Fruit fly (Drosophila melanogaster) whole organism, embryonic: Measurements from ENCODE around the gene Cks85A.

ENCODE experiments used
- CG10267 ChIP-seq: fragments of 200-800 bp; sonication (Bioruptor generic); optimal IDR thresholded peaks from 2 replicates; lab custom pipeline; 2018; ENCODE audit warnings: missing biosample characterization, mild to moderate bottlenecking, missing genetic modification characterization, moderate library complexity
- CG10366 ChIP-seq: fragments of 200-800 bp; sonication (Bioruptor generic); IDR thresholded peaks from 2 replicates; pipeline ENCODE4 v1.3.6; 2022; ENCODE audit warnings: missing biosample characterization, missing genetic modification characterization
- CG11093 ChIP-seq: fragments of 200-800 bp; sonication (Bioruptor generic); IDR thresholded peaks from 3 replicates; pipeline ENCODE4 v1.3.6; 2022; ENCODE audit warnings: missing biosample characterization, missing genetic modification characterization
- CG12155 ChIP-seq: fragments of 200-800 bp; sonication (Bioruptor generic); optimal IDR thresholded peaks from 3 replicates; lab custom pipeline; 2016; ENCODE audit warnings: missing biosample characterization, missing genetic modification characterization
- CG13296 ChIP-seq: fragments of 200-800 bp; sonication (Bioruptor generic); optimal IDR thresholded peaks from 3 replicates; lab custom pipeline; 2018; ENCODE audit warnings: missing biosample characterization, mild to moderate bottlenecking, missing genetic modification characterization
- CG15073 ChIP-seq: fragments of 200-800 bp; sonication (Bioruptor generic); optimal IDR thresholded peaks from 2 replicates; lab custom pipeline; 2016; ENCODE audit warnings: missing biosample characterization, missing genetic modification characterization
- CG15601 ChIP-seq: fragments of 200-800 bp; sonication (Bioruptor generic); optimal IDR thresholded peaks from 3 replicates; lab custom pipeline; 2019; ENCODE audit warnings: missing biosample characterization, mild to moderate bottlenecking, missing genetic modification characterization, moderate library complexity
- CG15696 ChIP-seq: fragments of 200-800 bp; sonication (Bioruptor generic); optimal IDR thresholded peaks from 2 replicates; lab custom pipeline; 2019; ENCODE audit warnings: missing biosample characterization, mild to moderate bottlenecking, missing genetic modification characterization, moderate library complexity
- CG2129 ChIP-seq: fragments of 200-800 bp; sonication (Bioruptor generic); IDR thresholded peaks from 2 replicates; pipeline ENCODE4 v1.3.6; 2022; ENCODE audit warnings: missing biosample characterization, missing genetic modification characterization; ENCODE audit not compliant: partially characterized antibody
- CG6813 ChIP-seq: fragments of 200-800 bp; sonication (Bioruptor generic); optimal IDR thresholded peaks from 2 replicates; lab custom pipeline; 2017; ENCODE audit warnings: missing biosample characterization, missing genetic modification characterization, mild to moderate bottlenecking, moderate library complexity, missing genetic modification reagents
- CG7928 ChIP-seq: fragments of 200-800 bp; sonication (Bioruptor generic); optimal IDR thresholded peaks from 2 replicates; lab custom pipeline; 2017; ENCODE audit warnings: missing biosample characterization, mild to moderate bottlenecking, missing genetic modification characterization
- CG8290 ChIP-seq, 3 experiments: fragments of 200-800 bp; sonication (Bioruptor generic); optimal IDR thresholded peaks; 2 replicates each; lab custom pipeline; 2016 to 2019; ENCODE audit warnings: missing biosample characterization in 3 of 3, missing genetic modification characterization in 3 of 3, mild to moderate bottlenecking in 2 of 3, moderate library complexity in 1 of 3
- CG9876 ChIP-seq: fragments of 200-800 bp; sonication (Bioruptor generic); optimal IDR thresholded peaks from 2 replicates; lab custom pipeline; 2016; ENCODE audit warnings: missing biosample characterization, missing genetic modification characterization
- CG9932 ChIP-seq: fragments of 200-800 bp; sonication (Bioruptor generic); IDR thresholded peaks from 2 replicates; pipeline ENCODE4 v1.3.6; 2022; ENCODE audit warnings: missing biosample characterization, missing genetic modification characterization
- Chrac-16 ChIP-seq: fragments of 200-800 bp; sonication (Bioruptor generic); optimal IDR thresholded peaks from 3 replicates; lab custom pipeline; 2016; ENCODE audit warnings: missing biosample characterization, missing genetic modification characterization
- D19A ChIP-seq: fragments of 200-800 bp; optimal IDR thresholded peaks from 3 replicates; lab custom pipeline; 2019; ENCODE audit warnings: missing biosample characterization, mild to moderate bottlenecking, missing genetic modification characterization, moderate library complexity
- Dip3 ChIP-seq: fragments of 200-800 bp; sonication (Bioruptor generic); optimal IDR thresholded peaks from 3 replicates; lab custom pipeline; 2016; ENCODE audit warnings: missing biosample characterization, missing genetic modification characterization
- H2.0 ChIP-seq: fragments of 200-800 bp; sonication (Bioruptor generic); IDR thresholded peaks from 2 replicates; pipeline ENCODE4 v1.3.6; 2022; ENCODE audit warnings: missing biosample characterization, missing genetic modification characterization
- Hey ChIP-seq: fragments of 200-800 bp; sonication (Bioruptor generic); optimal IDR thresholded peaks from 3 replicates; lab custom pipeline; 2018; ENCODE audit warnings: missing biosample characterization, mild to moderate bottlenecking, missing genetic modification characterization
- Hr78 ChIP-seq, 2 experiments: fragments of 200-800 bp in 1 of 2; fragments of >200 bp in 1 of 2; sonication (Bioruptor generic) in 1 of 2; optimal IDR thresholded peaks; 2 replicates each; lab custom pipeline; 2017 to 2019; ENCODE audit warnings: missing biosample characterization in 2 of 2, missing genetic modification characterization in 2 of 2, mild to moderate bottlenecking in 1 of 2, moderate library complexity in 1 of 2
- Hsf ChIP-seq: fragments of 200-800 bp; sonication (Bioruptor generic); optimal IDR thresholded peaks from 3 replicates; lab custom pipeline; 2016; ENCODE audit warnings: missing biosample characterization, missing genetic modification characterization
- NC2β ChIP-seq: fragments of 200-800 bp; sonication (Bioruptor generic); optimal IDR thresholded peaks from 2 replicates; lab custom pipeline; 2016; ENCODE audit warnings: missing biosample characterization, missing genetic modification characterization
- Side ChIP-seq: fragments of 200-800 bp; sonication (Bioruptor generic); optimal IDR thresholded peaks from 2 replicates; lab custom pipeline; 2016; ENCODE audit warnings: missing biosample characterization, missing genetic modification characterization
- Sin3A ChIP-seq: fragments of >200 bp; optimal IDR thresholded peaks from 2 replicates; lab custom pipeline; 2018
- Sox100B ChIP-seq: fragments of 200-800 bp; sonication (Bioruptor generic); optimal IDR thresholded peaks from 3 replicates; lab custom pipeline; 2018; ENCODE audit warnings: missing biosample characterization, mild to moderate bottlenecking, missing genetic modification characterization
- ara ChIP-seq: fragments of 200-800 bp; sonication (Bioruptor generic); IDR thresholded peaks from 2 replicates; pipeline ENCODE4 v1.3.6; 2022; ENCODE audit warnings: missing biosample characterization, missing genetic modification characterization
- ato ChIP-seq: fragments of 200-800 bp; sonication (Bioruptor generic); IDR thresholded peaks from 2 replicates; pipeline ENCODE4 v1.3.6; 2022; ENCODE audit warnings: missing biosample characterization, missing genetic modification characterization; ENCODE audit not compliant: partially characterized antibody
- bbx ChIP-seq: fragments of 200-800 bp; sonication (Bioruptor generic); IDR thresholded peaks from 2 replicates; pipeline ENCODE4 v1.3.6; 2022; ENCODE audit warnings: missing biosample characterization, missing genetic modification characterization; ENCODE audit not compliant: partially characterized antibody
- cg ChIP-seq: fragments of 200-800 bp; sonication (Bioruptor generic); optimal IDR thresholded peaks from 3 replicates; lab custom pipeline; 2019; ENCODE audit warnings: missing biosample characterization, mild to moderate bottlenecking, missing genetic modification characterization, moderate library complexity
- chn ChIP-seq: fragments of 200-800 bp; sonication (Bioruptor generic); optimal IDR thresholded peaks from 2 replicates; lab custom pipeline; 2016; ENCODE audit warnings: missing biosample characterization, missing genetic modification characterization
- cwo ChIP-seq: fragments of 200-800 bp; sonication (Bioruptor generic); optimal IDR thresholded peaks from 3 replicates; lab custom pipeline; 2017; ENCODE audit warnings: missing biosample characterization, missing genetic modification characterization, mild to moderate bottlenecking, moderate library complexity, missing genetic modification reagents
- dati ChIP-seq: fragments of 200-800 bp; sonication (Bioruptor generic); IDR thresholded peaks from 2 replicates; pipeline ENCODE4 v1.3.6; 2022; ENCODE audit warnings: missing biosample characterization, missing genetic modification characterization
- exex ChIP-seq: fragments of 200-800 bp; sonication (Bioruptor generic); optimal IDR thresholded peaks from 4 replicates; lab custom pipeline; 2018; ENCODE audit warnings: missing biosample characterization, mild to moderate bottlenecking, missing genetic modification characterization, moderate library complexity
- gro ChIP-seq: fragments of 200-800 bp; sonication (Bioruptor generic); optimal IDR thresholded peaks from 2 replicates; lab custom pipeline; 2016; ENCODE audit warnings: missing biosample characterization, missing genetic modification characterization
- insv ChIP-seq, 2 experiments: fragments of 200-800 bp; sonication (Bioruptor generic); optimal IDR thresholded peaks; 3 replicates each; lab custom pipeline; 2016 to 2018; ENCODE audit warnings: missing biosample characterization in 2 of 2, missing genetic modification characterization in 2 of 2
- kni ChIP-seq: fragments of 200-800 bp; sonication (Bioruptor generic); optimal IDR thresholded peaks from 3 replicates; lab custom pipeline; 2017; ENCODE audit warnings: mild to moderate bottlenecking, missing biosample characterization, missing genetic modification reagents, missing genetic modification characterization
- lab ChIP-seq: fragments of 200-800 bp; sonication (Bioruptor generic); optimal IDR thresholded peaks from 3 replicates; lab custom pipeline; 2017; ENCODE audit warnings: missing biosample characterization, missing genetic modification characterization, mild to moderate bottlenecking, moderate library complexity, missing genetic modification reagents
- org-1 ChIP-seq: fragments of 200-800 bp; sonication (Bioruptor generic); optimal IDR thresholded peaks from 2 replicates; lab custom pipeline; 2017; ENCODE audit warnings: missing biosample characterization, missing genetic modification characterization
- otp ChIP-seq: fragments of 200-800 bp; sonication (Bioruptor generic); IDR thresholded peaks from 3 replicates; pipeline ENCODE4, ENCODE4 v1.3.6; 2022; ENCODE audit warnings: missing biosample characterization, missing genetic modification characterization
- pho ChIP-seq: fragments of 200-800 bp; sonication (Bioruptor generic); optimal IDR thresholded peaks from 2 replicates; lab custom pipeline; 2016; ENCODE audit warnings: missing biosample characterization, missing genetic modification characterization
- pum ChIP-seq: fragments of 200-800 bp; sonication (Bioruptor generic); optimal IDR thresholded peaks from 2 replicates; lab custom pipeline; 2016; ENCODE audit warnings: missing biosample characterization, missing genetic modification characterization
- schlank ChIP-seq: fragments of 200-800 bp; sonication (Bioruptor generic); optimal IDR thresholded peaks from 2 replicates; lab custom pipeline; 2018; ENCODE audit warnings: missing biosample characterization, mild to moderate bottlenecking, missing genetic modification characterization
- sens-2 ChIP-seq: fragments of 200-800 bp; sonication (Bioruptor generic); IDR thresholded peaks from 2 replicates; pipeline ENCODE4 v1.3.6; 2022; ENCODE audit warnings: missing biosample characterization, missing genetic modification characterization
- sqz ChIP-seq: fragments of 200-800 bp; sonication (Bioruptor generic); optimal IDR thresholded peaks from 3 replicates; lab custom pipeline; 2018; ENCODE audit warnings: missing biosample characterization, mild to moderate bottlenecking, missing genetic modification characterization
- stc ChIP-seq: fragments of 200-800 bp; sonication (Bioruptor generic); IDR thresholded peaks from 2 replicates; pipeline ENCODE4 v1.3.6; 2022; ENCODE audit warnings: missing biosample characterization, missing genetic modification characterization
- tup ChIP-seq: fragments of 200-800 bp; sonication (Bioruptor generic); optimal IDR thresholded peaks from 2 replicates; lab custom pipeline; 2016; ENCODE audit warnings: missing biosample characterization, mild to moderate bottlenecking, missing genetic modification characterization, moderate library complexity
- vvl ChIP-seq: fragments of 200-800 bp; sonication (Bioruptor generic); IDR thresholded peaks from 2 replicates; pipeline ENCODE4 v1.3.6; 2022; ENCODE audit warnings: missing biosample characterization, missing genetic modification characterization
- zen ChIP-seq: fragments of 200-800 bp; sonication (Bioruptor generic); optimal IDR thresholded peaks from 3 replicates; lab custom pipeline; 2018; ENCODE audit warnings: missing biosample characterization, mild to moderate bottlenecking, missing genetic modification characterization, moderate library complexity
- zfh2 ChIP-seq: fragments of 200-800 bp; sonication (Bioruptor generic); optimal IDR thresholded peaks from 2 replicates; lab custom pipeline; 2016; ENCODE audit warnings: missing biosample characterization, missing genetic modification characterization

Cks85A gene

DNA sequence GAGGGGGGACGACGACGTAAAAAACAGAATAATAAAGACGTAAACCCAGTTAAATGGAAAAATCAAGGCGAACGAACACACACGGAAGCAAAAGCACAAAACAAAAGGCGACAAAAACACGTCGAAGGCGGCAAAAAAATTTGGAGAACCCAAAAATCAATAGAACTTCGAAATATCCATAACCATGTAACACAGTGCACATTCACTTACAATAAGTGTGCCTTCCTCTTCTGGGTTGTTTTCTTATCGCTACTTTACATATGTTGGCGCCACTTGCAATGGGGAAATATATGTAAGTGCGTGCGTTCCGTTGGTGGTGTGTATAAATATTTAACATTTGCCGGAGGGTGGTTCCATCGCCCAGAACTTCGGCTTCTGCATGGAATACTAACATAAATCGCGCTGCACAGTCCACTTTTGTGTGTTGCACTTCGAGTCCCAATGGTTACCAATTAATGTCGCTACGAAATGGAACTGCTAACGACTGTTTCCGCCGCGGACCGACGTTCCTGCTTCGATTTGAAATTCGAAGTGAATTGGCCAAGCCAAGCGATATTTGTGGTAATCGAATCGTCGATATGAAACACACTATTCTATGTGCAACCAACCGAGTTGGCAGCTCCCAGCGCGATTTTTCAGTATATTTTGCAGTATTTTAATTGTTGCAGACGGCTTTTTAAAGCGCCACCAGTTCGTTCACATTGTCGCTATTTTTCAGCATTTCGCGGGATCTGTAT, 29.0 kb upstream of the Cks85A start, which contains the start of the genes CG9801 and Nasp (continued):
- no peak for TF ChIP-seq schlank (tag; lab: Kevin White, UChicago)
- peak; percentile 28 for TF ChIP-seq zfh2 (GFP tag; lab: Kevin White, UChicago)
- no peak for TF ChIP-seq dati
- no peak for TF ChIP-seq D19A (tag; lab: Kevin White, UChicago)
- no peak for TF ChIP-seq Hey (tag; lab: Kevin White, UChicago)
- TF ChIP-seq Sox100B (GFP tag; lab: Kevin White, UChicago), result no peak
- TF ChIP-seq chn, result peak; percentile 45
- peak; percentile 44 for TF ChIP-seq CG15601
- TF ChIP-seq Side (GFP tag; lab: Kevin White, UChicago), result no peak
- TF ChIP-seq CG15696, result peak; percentile 14
- peak; percentile 62 for TF ChIP-seq NC2β (GFP tag; lab: Kevin White, UChicago)
- TF ChIP-seq stc (GFP tag; lab: Robert Waterston, UW), result no peak
- TF ChIP-seq otp (GFP tag; lab: Robert Waterston, UW), result no peak
- TF ChIP-seq Dip3 (GFP tag; lab: Kevin White, UChicago), result no peak
- TF ChIP-seq CG2129 (GFP tag; lab: Robert Waterston, UW), result no peak
- TF ChIP-seq exex (tag; lab: Kevin White, UChicago), result no peak
- peak; percentile 54 for TF ChIP-seq CG10267
- TF ChIP-seq org-1, result peak; percentile 17
- no peak for TF ChIP-seq H2.0
- TF ChIP-seq Hsf (GFP tag; lab: Kevin White, UChicago), result peak; percentile 23
- no peak for TF ChIP-seq tup (GFP tag; lab: Kevin White, UChicago)
- TF ChIP-seq Hr78 (GFP tag; optimal IDR thresholded peaks at IDR 0.05; lab: Kevin White, UChicago), result no peak
- peak; percentile 13 for TF ChIP-seq Chrac-16
- TF ChIP-seq cwo (GFP tag; lab: Kevin White, UChicago), result no peak
- peak; percentile 4 for TF ChIP-seq CG6813 (GFP tag; lab: Kevin White, UChicago)
- TF ChIP-seq gro (GFP tag; lab: Kevin White, UChicago), result peak; percentile 34
- TF ChIP-seq CG8290 (GFP tag; optimal IDR thresholded peaks at IDR 0.05; lab: Kevin White, UChicago), result peak; percentile 51
- peak in 1 of 2 experiments; percentile 75 for TF ChIP-seq CG8290 (tag; optimal IDR thresholded peaks at IDR 0.05; lab: Kevin White, UChicago)
- TF ChIP-seq Sin3A (lab: Kevin White, UChicago), result peak; percentile 84
- TF ChIP-seq kni (GFP tag; lab: Kevin White, UChicago), result peak; percentile 44
- peak; percentile 22 for TF ChIP-seq CG7928
- peak; percentile 55 for TF ChIP-seq CG9932 (GFP tag; lab: Robert Waterston, UW)
- peak; percentile 41 for TF ChIP-seq CG9876 (GFP tag; lab: Kevin White, UChicago)
- TF ChIP-seq CG10366 (GFP tag; lab: Robert Waterston, UW), result peak; percentile 9; the same call in 1 of the 2 replicates
- peak; percentile 16 for TF ChIP-seq pum (GFP tag; lab: Kevin White, UChicago)
- no peak for TF ChIP-seq cg (GFP tag; lab: Kevin White, UChicago)
- TF ChIP-seq pho (GFP tag; lab: Kevin White, UChicago), result peak; percentile 14
- no peak for TF ChIP-seq sqz (GFP tag; lab: Kevin White, UChicago)
- TF ChIP-seq vvl (GFP tag; lab: Robert Waterston, UW), result peak; percentile 61
- no peak for TF ChIP-seq ara
- TF ChIP-seq CG11093, result no peak
- peak; percentile 20 for TF ChIP-seq CG12155
- TF ChIP-seq CG13296 (GFP tag; lab: Kevin White, UChicago), result no peak
- TF ChIP-seq sens-2, result no peak
- peak; percentile 63; the same call in 1 of the 2 replicates for TF ChIP-seq ato (GFP tag; lab: Robert Waterston, UW)
- TF ChIP-seq bbx, result peak; percentile 84
- peak; percentile 54 for TF ChIP-seq zen
- peak; percentile 63 for TF ChIP-seq lab (GFP tag; lab: Kevin White, UChicago)
- TF ChIP-seq CG15073 (GFP tag; lab: Kevin White, UChicago), result no peak
- peak in 1 of 2 experiments; percentile 10 for TF ChIP-seq insv (GFP tag; optimal IDR thresholded peaks at IDR 0.05; lab: Kevin White, UChicago)
